Worm (Caenorhabditis elegans) whole organism, mixed stage, embryonic: ENCODE measurements around the gene scav-4.

ENCODE experiments used
- M03D4.4 ChIP-seq: sonication (generic microtip); optimal IDR thresholded peaks from 2 replicates; lab custom pipeline; 2017; ENCODE audit warnings: mild to moderate bottlenecking, missing genetic modification characterization, missing compliant biosample characterization
- bed-3 ChIP-seq: fragments of 200-800 bp; sonication (Bioruptor generic); optimal IDR thresholded peaks from 3 replicates; lab custom pipeline; 2018; ENCODE audit warnings: mild to moderate bottlenecking, missing genetic modification characterization, moderate library complexity, missing compliant biosample characterization
- blmp-1 ChIP-seq: fragments of 150-350 bp; optimal IDR thresholded peaks from 2 replicates; lab custom pipeline; 2014; ENCODE audit warnings: missing biosample characterization, missing genetic modification characterization
- ceh-39 ChIP-seq: fragments of 150-350 bp; optimal IDR thresholded peaks from 2 replicates; lab custom pipeline; 2014; ENCODE audit warnings: missing biosample characterization, missing genetic modification characterization
- ceh-43 ChIP-seq: fragments of 200-800 bp; sonication (Bioruptor generic); optimal IDR thresholded peaks from 2 replicates; lab custom pipeline; 2018; ENCODE audit warnings: mild to moderate bottlenecking, missing genetic modification characterization, moderate library complexity, missing compliant biosample characterization
- ceh-83 ChIP-seq: fragments of 200-800 bp; sonication (Bioruptor generic); optimal IDR thresholded peaks from 2 replicates; lab custom pipeline; 2018; ENCODE audit warnings: mild to moderate bottlenecking, missing genetic modification characterization, missing compliant biosample characterization
- ces-1 ChIP-seq: fragments of 150-350 bp; optimal IDR thresholded peaks from 2 replicates; lab custom pipeline; 2014; ENCODE audit warnings: missing biosample characterization, missing genetic modification reagents, missing genetic modification characterization
- drap-1 ChIP-seq: fragments of 200-800 bp; sonication (Bioruptor generic); optimal IDR thresholded peaks from 3 replicates; lab custom pipeline; 2018; ENCODE audit warnings: mild to moderate bottlenecking, missing genetic modification characterization, missing compliant biosample characterization
- elt-1 ChIP-seq: sonication (generic microtip); optimal IDR thresholded peaks from 2 replicates; lab custom pipeline; 2017; ENCODE audit warnings: missing genetic modification characterization, mild to moderate bottlenecking, missing compliant biosample characterization, antibody characterized with exemption, moderate library complexity, borderline replicate concordance; ENCODE audit not compliant: insufficient read depth
- elt-3 ChIP-seq: fragments of 150-350 bp; optimal IDR thresholded peaks from 2 replicates; lab custom pipeline; 2014; ENCODE audit warnings: missing biosample characterization, missing genetic modification characterization
- flh-1 ChIP-seq: fragments of 200-800 bp; sonication (Bioruptor generic); optimal IDR thresholded peaks from 2 replicates; lab custom pipeline; 2018; ENCODE audit warnings: mild to moderate bottlenecking, missing genetic modification characterization, moderate library complexity, missing compliant biosample characterization
- ham-2 ChIP-seq: fragments of 200-800 bp; sonication (Bioruptor generic); optimal IDR thresholded peaks from 2 replicates; lab custom pipeline; 2018; ENCODE audit warnings: mild to moderate bottlenecking, missing genetic modification characterization, missing compliant biosample characterization
- lin-13 ChIP-seq: fragments of 150-350 bp; optimal IDR thresholded peaks from 2 replicates; lab custom pipeline; 2014; ENCODE audit warnings: missing biosample characterization, missing genetic modification characterization
- lin-32 ChIP-seq: fragments of 200-800 bp; sonication (Bioruptor generic); optimal IDR thresholded peaks from 2 replicates; lab custom pipeline; 2018; ENCODE audit warnings: mild to moderate bottlenecking, missing genetic modification characterization, missing compliant biosample characterization
- lsy-2 ChIP-seq: fragments of 150-350 bp; optimal IDR thresholded peaks from 2 replicates; lab custom pipeline; 2014; ENCODE audit warnings: missing biosample characterization, missing genetic modification characterization
- mab-5 ChIP-seq: fragments of 150-350 bp; optimal IDR thresholded peaks from 2 replicates; lab custom pipeline; 2014; ENCODE audit warnings: missing biosample characterization, missing genetic modification characterization
- nhr-12 ChIP-seq: fragments of 150-350 bp; optimal IDR thresholded peaks from 2 replicates; lab custom pipeline; 2014; ENCODE audit warnings: missing biosample characterization, missing genetic modification characterization
- nhr-2 ChIP-seq: fragments of 150-350 bp; optimal IDR thresholded peaks from 2 replicates; lab custom pipeline; 2014; ENCODE audit warnings: missing biosample characterization, missing genetic modification characterization
- nhr-237 ChIP-seq: fragments of 150-350 bp; optimal IDR thresholded peaks from 2 replicates; lab custom pipeline; 2014; ENCODE audit warnings: missing biosample characterization, missing genetic modification characterization
- nhr-76 ChIP-seq: sonication (generic microtip); optimal IDR thresholded peaks from 2 replicates; lab custom pipeline; 2017; ENCODE audit warnings: missing biosample characterization, missing genetic modification characterization
- pha-4 ChIP-seq: fragments of 150-350 bp; optimal IDR thresholded peaks from 2 replicates; lab custom pipeline; 2018; ENCODE audit warnings: missing biosample characterization, missing genetic modification reagents, missing genetic modification characterization
- snpc-4 ChIP-seq: fragments of 150-350 bp; optimal IDR thresholded peaks from 2 replicates; lab custom pipeline; 2014; ENCODE audit warnings: missing biosample characterization, missing genetic modification characterization
- sptf-1 ChIP-seq: sonication (generic microtip); optimal IDR thresholded peaks from 2 replicates; lab custom pipeline; 2017; ENCODE audit warnings: mild to moderate bottlenecking, missing genetic modification characterization, moderate library complexity, missing compliant biosample characterization
- tbx-8 ChIP-seq: fragments of 200-800 bp; sonication (Bioruptor generic); optimal IDR thresholded peaks from 2 replicates; lab custom pipeline; 2018; ENCODE audit warnings: mild to moderate bottlenecking, missing genetic modification characterization, moderate library complexity, missing compliant biosample characterization
- unc-120 ChIP-seq: sonication (generic microtip); optimal IDR thresholded peaks from 2 replicates; lab custom pipeline; 2017; ENCODE audit warnings: missing genetic modification characterization, missing compliant biosample characterization; ENCODE audit not compliant: poor library complexity, severe bottlenecking
- unc-39 ChIP-seq: fragments of 150-350 bp; optimal IDR thresholded peaks from 2 replicates; lab custom pipeline; 2014; ENCODE audit warnings: missing biosample characterization, missing genetic modification characterization
- unc-62 ChIP-seq: fragments of 150-350 bp; optimal IDR thresholded peaks from 2 replicates; lab custom pipeline; 2014; ENCODE audit warnings: missing biosample characterization, missing genetic modification reagents, missing genetic modification characterization
- zip-8 ChIP-seq: fragments of 150-350 bp; optimal IDR thresholded peaks from 2 replicates; lab custom pipeline; 2014; ENCODE audit warnings: missing biosample characterization, missing genetic modification characterization

scav-4 gene

ce11 chrX:13008895-13009294 is 27.3 kb downstream of the scav-4 start:
- TF ChIP-seq unc-39 (tag; lab: Kevin White, UChicago) = no peak
- peak; percentile 59 for TF ChIP-seq blmp-1 (tag; lab: Kevin White, UChicago)

DNA sequence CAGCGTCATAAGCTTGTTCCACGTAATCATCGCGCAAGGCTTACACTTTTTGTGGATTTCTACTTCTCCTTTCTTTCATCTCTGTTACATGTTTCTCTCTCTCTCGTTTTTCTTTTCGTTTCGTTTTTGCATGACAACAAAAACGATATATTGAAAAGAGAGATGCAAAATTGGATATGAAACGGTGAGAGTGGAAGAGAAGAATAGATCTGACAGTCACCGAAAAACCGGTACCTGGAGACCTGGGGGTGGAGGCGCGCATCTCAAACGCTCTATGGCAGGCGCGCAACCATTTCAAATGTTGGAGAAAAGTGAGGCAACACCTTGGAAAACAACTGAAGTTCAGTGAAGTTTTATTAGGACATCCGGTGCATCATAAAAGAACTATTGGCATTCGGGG is 28.1 kb downstream of the scav-4 start:
- TF ChIP-seq blmp-1 (tag; lab: Kevin White, UChicago) (peak; percentile 35), nhr-237 (tag; lab: Kevin White, UChicago) (no peak)

ce11 chrX:13011897-13012296 is 30.3 kb downstream of the scav-4 start:
- TF ChIP-seq elt-1 (peak; percentile 96), nhr-237 (tag; lab: Kevin White, UChicago) (no peak), nhr-2 (tag; lab: Kevin White, UChicago) (peak; percentile 86), zip-8 (tag; lab: Kevin White, UChicago) (peak; percentile 83), unc-62 (GFP tag; lab: Kevin White, UChicago) (peak; percentile 54)

DNA sequence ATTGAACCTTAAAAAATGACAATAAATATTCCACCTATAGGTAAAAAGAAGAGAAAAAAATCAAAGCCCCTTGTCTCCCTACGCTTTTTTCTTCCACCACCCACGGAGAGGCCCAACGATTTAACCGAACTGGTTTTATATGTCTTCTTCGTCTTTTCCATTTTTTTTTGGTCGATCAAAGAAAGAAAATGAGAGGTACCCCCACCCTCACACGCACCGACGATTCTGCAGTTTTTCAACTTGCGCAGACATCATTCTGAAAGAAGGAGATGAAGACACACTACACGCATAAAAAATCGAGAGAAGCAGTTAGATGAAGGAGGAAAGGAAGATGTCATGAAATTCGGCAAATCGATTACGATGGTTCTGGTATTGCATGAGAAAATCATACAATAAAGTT is 32.8 kb downstream of the scav-4 start:
- TF ChIP-seq ceh-39 (no peak), unc-120 (no peak), ham-2 (no peak), ceh-83 (GFP tag; lab: Kevin White, UChicago) (no peak), bed-3 (no peak), ceh-43 (GFP tag; lab: Kevin White, UChicago) (no peak), sptf-1 (tag; lab: Kevin White, UChicago) (no peak), unc-62 (GFP tag; lab: Kevin White, UChicago) (no peak), nhr-76 (tag; lab: Kevin White, UChicago) (no peak), lsy-2 (no peak), lin-32 (GFP tag; lab: Kevin White, UChicago) (no peak), drap-1 (GFP tag; lab: Kevin White, UChicago) (no peak), pha-4 (tag; lab: Kevin White, UChicago) (no peak), elt-3 (tag; lab: Kevin White, UChicago) (no peak), lin-13 (tag; lab: Kevin White, UChicago) (no peak), unc-39 (tag; lab: Kevin White, UChicago) (no peak), tbx-8 (GFP tag; lab: Kevin White, UChicago) (no peak), nhr-2 (tag; lab: Kevin White, UChicago) (no peak)

DNA sequence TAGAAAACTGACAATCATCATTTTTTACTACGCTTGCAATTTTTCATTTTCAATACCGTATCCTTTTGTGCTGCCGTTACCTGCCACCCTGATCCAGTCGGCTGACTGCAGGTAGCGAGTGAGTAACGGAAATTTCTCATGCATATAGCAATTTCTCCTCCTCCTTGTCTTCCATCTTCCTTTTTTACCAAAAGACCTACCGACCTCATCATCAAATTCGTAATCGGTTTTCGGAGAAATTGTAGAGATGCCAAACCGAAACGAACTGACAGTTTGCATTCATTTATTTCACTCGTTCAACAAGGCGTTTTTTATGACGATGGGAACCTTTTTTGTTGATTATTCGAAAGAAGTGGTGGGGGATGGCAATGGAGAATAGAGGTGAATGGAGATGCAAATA is 34.7 kb downstream of the scav-4 start:
- no peak for TF ChIP-seq snpc-4 (tag; lab: Kevin White, UChicago)
- TF ChIP-seq M03D4.4 (tag; lab: Kevin White, UChicago) = no peak
- no peak for TF ChIP-seq ces-1 (GFP tag; lab: Kevin White, UChicago)
- no peak for TF ChIP-seq nhr-12
- TF ChIP-seq mab-5 (tag; lab: Kevin White, UChicago) = no peak
- TF ChIP-seq lsy-2 = no peak
- no peak for TF ChIP-seq ham-2
- no peak for TF ChIP-seq flh-1 (GFP tag; lab: Kevin White, UChicago)

ce11 chrX:13021446-13021845 is 39.9 kb downstream of the scav-4 start:
- peak; percentile 85 for TF ChIP-seq ces-1 (GFP tag; lab: Kevin White, UChicago)
- TF ChIP-seq pha-4 (tag; lab: Kevin White, UChicago) = no peak
- TF ChIP-seq, all 35 proteins: peak for 1

DNA sequence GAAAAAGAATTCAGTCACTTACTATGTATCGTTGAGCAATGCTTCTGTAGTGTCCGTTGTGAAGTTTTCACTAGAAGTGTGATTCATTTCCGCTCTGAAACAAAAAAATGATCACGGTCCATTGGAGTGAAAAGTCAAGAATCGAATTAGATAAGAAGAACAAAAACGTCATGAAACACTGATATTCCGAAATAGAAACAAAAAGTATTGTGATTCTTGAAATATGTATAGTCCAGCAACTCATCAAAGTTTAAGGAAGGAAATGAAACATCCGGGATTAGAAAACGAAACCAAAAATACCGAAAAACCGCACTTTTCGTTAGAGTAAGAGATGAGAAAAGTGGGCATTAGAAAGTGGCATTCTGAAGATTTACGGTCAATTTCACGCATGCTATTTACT is 51.0 kb downstream of the scav-4 start, which contains the start of gene npr-10:
TSS of gene npr-10 (minus strand) at position 101 of the 400 bp plus-strand sequence.
- no peak for TF ChIP-seq lin-13 (tag; lab: Kevin White, UChicago)
